Worm (Caenorhabditis elegans): ENCODE results near the gene dna-2.

DNA sequence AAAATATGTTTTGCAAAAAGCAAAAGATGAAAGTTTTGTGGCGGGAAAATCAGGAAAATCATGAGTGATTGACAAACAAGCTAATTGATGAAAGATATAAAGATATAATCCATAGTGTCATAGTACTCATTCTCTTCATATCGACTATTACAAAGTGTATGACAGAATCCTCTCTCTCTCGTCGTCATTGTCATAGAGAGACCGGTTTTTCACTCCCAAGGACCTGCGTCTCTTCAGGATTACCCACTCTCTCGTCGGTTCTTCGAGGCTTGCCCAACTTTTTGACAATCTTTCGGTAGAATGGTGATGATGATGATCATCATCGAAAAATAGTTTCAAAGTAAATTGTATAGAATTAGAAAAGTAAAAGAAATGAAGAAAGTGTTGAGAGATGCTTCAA lies 40.9 kb upstream of the dna-2 start:
- TF ChIP-seq somi-1 (GFP tag; optimal IDR thresholded peaks at IDR 0.05) (no peak), mel-28 (tag; optimal IDR thresholded peaks at IDR 0.05; ENCODE audit: borderline replicate concordance) (no peak), ztf-22 (GFP tag; optimal IDR thresholded peaks at IDR 0.05) (no peak), hlh-26 (GFP tag; conservative IDR thresholded peaks at IDR 0.05) (no peak), rec-8 (tag; optimal IDR thresholded peaks at IDR 0.05) (no peak), ama-1 (optimal IDR thresholded peaks at IDR 0.05) (no peak), ama-1 (GFP tag; optimal IDR thresholded peaks at IDR 0.05) (no peak), ztf-26 (tag; optimal IDR thresholded peaks at IDR 0.05) (no peak)

Measured in whole organism, young adult.